Worm (Caenorhabditis elegans): ENCODE results near the gene emc-3.

ce11 chrIV:13374918-13375317 is 6.8 kb downstream of the emc-3 start:
- TF ChIP-seq nhr-77 (tag; optimal IDR thresholded peaks at IDR 0.05) (no peak), nhr-11 (tag; optimal IDR thresholded peaks at IDR 0.05) (no peak), nhr-12 (tag; optimal IDR thresholded peaks at IDR 0.05) (no peak), fkh-8 (tag; optimal IDR thresholded peaks at IDR 0.05) (no peak), nhr-90 (tag; optimal IDR thresholded peaks at IDR 0.05; ENCODE audit: poor library complexity) (no peak)

Data from whole organism, L1 larva.